Fruit fly (Drosophila melanogaster): Measurements from ENCODE around the gene B-H1.

Gene B-H1

DNA sequence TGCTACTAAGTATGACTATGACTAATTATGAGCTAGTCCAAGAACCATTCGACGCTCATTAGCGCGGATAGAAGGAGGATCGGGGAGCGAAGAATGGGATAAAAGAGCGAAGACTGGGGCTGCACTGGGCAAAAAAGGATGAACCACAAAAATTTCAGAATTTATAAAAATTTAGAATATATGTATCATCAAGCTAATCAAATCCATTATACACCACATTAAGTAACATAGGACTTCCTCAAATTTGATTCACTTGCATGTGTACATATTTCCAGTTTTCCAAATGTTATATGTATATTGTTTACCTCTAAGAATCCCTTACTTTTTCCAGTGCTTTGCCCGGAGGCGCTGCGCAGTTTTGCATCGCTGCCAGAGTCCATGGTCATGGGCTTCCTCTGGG lies 41.5 kb upstream of the B-H1 start (continued):
- no peak for TF ChIP-seq Sox15 (GFP tag; optimal IDR thresholded peaks at IDR 0.05)
- TF ChIP-seq CG9139 (GFP tag; optimal IDR thresholded peaks at IDR 0.05): no peak
- TF ChIP-seq esn (GFP tag; optimal IDR thresholded peaks at IDR 0.05): no peak
- peak in 1 of 2 experiments; percentile 10 for TF ChIP-seq salr (GFP tag; optimal IDR thresholded peaks at IDR 0.05)
- no peak for TF ChIP-seq Hr4 (GFP tag; optimal IDR thresholded peaks at IDR 0.05)
- no peak for TF ChIP-seq Hr38 (GFP tag; optimal IDR thresholded peaks at IDR 0.05)
- peak; percentile 65 for TF ChIP-seq dsx (GFP tag; optimal IDR thresholded peaks at IDR 0.05; ENCODE audit: poor library complexity, severe bottlenecking)
- TF ChIP-seq spab (GFP tag; optimal IDR thresholded peaks at IDR 0.05): peak; percentile 15
- no peak for TF ChIP-seq CG7368 (GFP tag; optimal IDR thresholded peaks at IDR 0.05)
- TF ChIP-seq vri (GFP tag; optimal IDR thresholded peaks at IDR 0.05): no peak
- no peak for TF ChIP-seq CG16779 (tag; optimal IDR thresholded peaks at IDR 0.05)
- peak; percentile 62 for TF ChIP-seq CG10631 (GFP tag; optimal IDR thresholded peaks at IDR 0.05)
- TF ChIP-seq fd59A (GFP tag; optimal IDR thresholded peaks at IDR 0.05): peak; percentile 70
- TF ChIP-seq CG32006 (GFP tag; optimal IDR thresholded peaks at IDR 0.05): peak; percentile 29
- peak; percentile 45 for TF ChIP-seq CG6808 (GFP tag; optimal IDR thresholded peaks at IDR 0.05)
- no peak for TF ChIP-seq Blimp-1 (GFP tag; optimal IDR thresholded peaks at IDR 0.05)

DNA sequence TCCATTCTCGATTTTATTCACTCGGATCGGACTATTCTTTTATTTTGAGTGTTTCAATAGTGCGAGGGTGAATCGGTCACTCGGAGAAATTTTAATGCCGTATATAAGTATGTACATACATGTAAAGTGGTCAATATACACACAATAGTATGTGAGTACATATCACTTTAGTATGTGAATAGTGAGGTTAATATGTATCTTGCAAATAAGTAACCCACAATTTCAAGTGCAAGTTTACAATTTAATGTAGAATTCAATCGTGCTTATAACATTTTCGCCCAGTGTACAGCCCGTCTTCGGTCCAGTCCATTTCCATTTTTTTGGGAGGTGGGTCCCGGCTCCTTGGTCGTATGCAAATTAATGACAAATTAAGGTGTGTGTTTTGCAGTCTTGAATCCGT lies 39.8 kb upstream of the B-H1 start:
- peak; percentile 11 for TF ChIP-seq svp (GFP tag)
- no peak for TF ChIP-seq Ets21C (GFP tag; optimal IDR thresholded peaks at IDR 0.05)

DNA sequence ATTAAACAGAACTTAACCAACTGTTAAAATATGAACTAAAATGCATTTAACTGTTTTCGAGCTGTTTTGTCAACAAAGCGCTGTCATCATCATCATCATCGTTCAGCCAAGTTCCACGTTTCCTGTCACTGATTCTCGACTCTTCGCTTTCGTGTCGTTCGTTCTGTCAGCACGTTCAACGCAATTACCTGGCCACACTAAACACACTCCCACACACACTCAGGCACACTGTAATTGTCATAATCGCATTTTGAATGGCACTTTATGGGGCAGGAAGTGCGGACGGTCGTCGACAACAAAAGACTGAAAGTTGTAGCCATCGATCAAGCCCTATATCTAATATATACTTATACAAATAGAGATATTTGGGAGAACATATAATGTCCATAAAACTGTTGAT lies 36.2 kb upstream of the B-H1 start:
- TF ChIP-seq Hr4 (GFP tag; optimal IDR thresholded peaks at IDR 0.05): no peak
- TF ChIP-seq achi (GFP tag; optimal IDR thresholded peaks at IDR 0.05): no peak
- no peak for TF ChIP-seq CG6808 (GFP tag; optimal IDR thresholded peaks at IDR 0.05)
- TF ChIP-seq CG9139 (GFP tag; optimal IDR thresholded peaks at IDR 0.05): no peak
- TF ChIP-seq Eip78C (GFP tag): no peak
- TF ChIP-seq CG4318 (GFP tag; optimal IDR thresholded peaks at IDR 0.05): no peak
- TF ChIP-seq CG6163 (GFP tag; IDR thresholded peaks at IDR 0.05): no peak
- no peak for TF ChIP-seq CG8632 (GFP tag; optimal IDR thresholded peaks at IDR 0.05)
- no peak for TF ChIP-seq CG11762 (GFP tag; optimal IDR thresholded peaks at IDR 0.05; ENCODE audit: insufficient read depth)
- TF ChIP-seq Sox14 (GFP tag; optimal IDR thresholded peaks at IDR 0.05): no peak
- TF ChIP-seq pdm3 (GFP tag; optimal IDR thresholded peaks at IDR 0.05): no peak
- no peak for TF ChIP-seq Blimp-1 (GFP tag; optimal IDR thresholded peaks at IDR 0.05)
- no peak for TF ChIP-seq CG3919 (GFP tag; optimal IDR thresholded peaks at IDR 0.05)
- TF ChIP-seq fkh (GFP tag; optimal IDR thresholded peaks at IDR 0.05): no peak
- no peak for TF ChIP-seq salr (GFP tag; optimal IDR thresholded peaks at IDR 0.05)
- TF ChIP-seq Met (GFP tag; optimal IDR thresholded peaks at IDR 0.05): no peak

DNA sequence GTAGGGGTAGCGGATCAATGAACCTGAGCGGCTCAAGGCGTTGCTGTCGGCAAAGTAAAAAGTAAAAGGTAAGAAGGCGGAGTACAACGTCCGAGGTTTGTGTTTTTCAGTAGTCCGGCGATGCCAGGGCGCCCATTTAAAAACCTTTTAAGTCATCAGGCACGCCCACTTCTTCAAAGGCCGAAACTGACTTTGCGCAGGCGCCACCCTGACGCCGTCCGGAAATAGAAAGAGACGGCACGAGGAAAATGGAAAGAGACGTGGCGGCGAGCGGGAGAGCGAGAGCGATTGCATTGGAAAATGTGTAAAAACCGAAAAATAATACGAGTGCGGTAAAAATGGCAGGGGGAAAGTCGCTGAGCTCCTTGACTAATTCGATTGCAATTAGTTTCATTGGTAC lies 28.7 kb upstream of the B-H1 start:
- no peak for TF ChIP-seq CG11294 (GFP tag; IDR thresholded peaks at IDR 0.05)
- TF ChIP-seq salr (GFP tag; optimal IDR thresholded peaks at IDR 0.05): no peak
- no peak for TF ChIP-seq CG6808 (GFP tag; optimal IDR thresholded peaks at IDR 0.05)
- no peak for TF ChIP-seq Lpt (GFP tag; optimal IDR thresholded peaks at IDR 0.05)
- TF ChIP-seq Blimp-1 (GFP tag; optimal IDR thresholded peaks at IDR 0.05): no peak

DNA sequence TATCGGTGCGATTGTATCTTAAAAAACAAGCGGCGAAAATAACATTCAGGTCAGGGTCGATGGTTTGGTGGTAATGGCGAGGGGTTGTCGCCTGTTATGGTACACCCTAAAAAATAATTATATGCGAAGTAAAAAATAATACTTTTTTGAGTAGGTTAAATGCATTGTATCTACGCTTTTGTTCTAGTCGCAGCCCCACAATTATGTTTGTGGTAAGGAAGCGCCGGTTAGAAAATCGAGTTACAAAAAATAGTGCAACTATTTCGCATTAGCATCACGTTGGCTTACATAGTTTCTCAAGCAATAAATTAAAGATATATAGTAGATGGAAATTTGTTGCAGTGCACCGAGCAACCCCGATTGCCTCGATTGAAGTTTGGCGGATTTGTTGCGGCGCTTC lies 17.8 kb upstream of the B-H1 start:
- TF ChIP-seq CG15336 (GFP tag; IDR thresholded peaks at IDR 0.05): no peak
- no peak for TF ChIP-seq achi (GFP tag; optimal IDR thresholded peaks at IDR 0.05)
- no peak for TF ChIP-seq CG9139 (GFP tag; optimal IDR thresholded peaks at IDR 0.05)
- TF ChIP-seq Sox102F (GFP tag; optimal IDR thresholded peaks at IDR 0.05): no peak
- TF ChIP-seq esn (GFP tag; optimal IDR thresholded peaks at IDR 0.05): peak; percentile 3
- no peak for TF ChIP-seq Met (GFP tag; optimal IDR thresholded peaks at IDR 0.05)
- TF ChIP-seq Hr4 (GFP tag; optimal IDR thresholded peaks at IDR 0.05): no peak
- peak; percentile 45 for TF ChIP-seq Eip78C (GFP tag)
- TF ChIP-seq CG10631 (GFP tag; optimal IDR thresholded peaks at IDR 0.05): no peak
- no peak for TF ChIP-seq fkh (GFP tag; optimal IDR thresholded peaks at IDR 0.05)
- TF ChIP-seq CG10669 (GFP tag; optimal IDR thresholded peaks at IDR 0.05): no peak
- no peak for TF ChIP-seq dsx (GFP tag; optimal IDR thresholded peaks at IDR 0.05; ENCODE audit: poor library complexity, severe bottlenecking)
- TF ChIP-seq Lpt (GFP tag; optimal IDR thresholded peaks at IDR 0.05): no peak
- TF ChIP-seq CG3919 (GFP tag; optimal IDR thresholded peaks at IDR 0.05): no peak
- no peak for TF ChIP-seq dac (GFP tag; optimal IDR thresholded peaks at IDR 0.05)
- no peak for TF ChIP-seq CG6808 (GFP tag; optimal IDR thresholded peaks at IDR 0.05)
- peak; percentile 6 for TF ChIP-seq Hr39 (GFP tag; optimal IDR thresholded peaks at IDR 0.05)
- TF ChIP-seq topi (GFP tag; optimal IDR thresholded peaks at IDR 0.05): no peak
- TF ChIP-seq svp (GFP tag): peak; percentile 71
- no peak for TF ChIP-seq CG11294 (GFP tag; IDR thresholded peaks at IDR 0.05)
- TF ChIP-seq CG6792 (GFP tag; optimal IDR thresholded peaks at IDR 0.05): no peak
- TF ChIP-seq CG7368 (GFP tag; optimal IDR thresholded peaks at IDR 0.05): no peak
- TF ChIP-seq Hr38 (GFP tag; optimal IDR thresholded peaks at IDR 0.05): no peak
- no peak for TF ChIP-seq vri (GFP tag; optimal IDR thresholded peaks at IDR 0.05)
- no peak for TF ChIP-seq Gug (GFP tag; IDR thresholded peaks at IDR 0.05)

All from whole organism, prepupa.